Fruit fly (Drosophila melanogaster): ENCODE data around the gene TTLL1A.
A peak's percentile ranks its signal among the peaks of the same experiment; 100 is the strongest.

The TTLL1A gene

DNA sequence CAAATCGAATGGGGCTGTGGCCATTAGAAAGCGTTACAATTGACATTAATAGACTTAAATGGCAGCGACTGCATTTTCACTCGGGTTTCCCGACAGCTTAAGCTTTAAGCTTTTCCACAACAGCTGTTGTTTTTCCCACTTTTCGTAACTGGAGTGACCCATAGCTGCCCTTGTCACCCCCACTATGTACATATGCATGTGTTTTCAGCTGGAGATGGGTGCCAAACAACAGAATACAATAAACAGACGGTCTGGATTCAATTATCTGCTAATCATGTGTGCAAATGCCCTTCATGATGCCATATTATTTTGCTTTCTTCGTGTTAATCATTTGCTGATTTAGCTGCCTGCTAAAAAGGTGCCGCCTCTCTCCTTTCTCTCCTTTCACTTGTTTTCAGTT lies 18.9 kb downstream of the TTLL1A start:
- no peak for TF ChIP-seq CG4318 (GFP tag; optimal IDR thresholded peaks at IDR 0.05)
- no peak for TF ChIP-seq svp (GFP tag)
- no peak for TF ChIP-seq Sox102F (GFP tag; optimal IDR thresholded peaks at IDR 0.05)
- no peak for TF ChIP-seq Sox15 (GFP tag; optimal IDR thresholded peaks at IDR 0.05)
- TF ChIP-seq fkh (GFP tag; optimal IDR thresholded peaks at IDR 0.05), result no peak
- TF ChIP-seq CG11902 (GFP tag; optimal IDR thresholded peaks at IDR 0.05), result no peak
- TF ChIP-seq Ets96B (tag; optimal IDR thresholded peaks at IDR 0.05), result no peak
- no peak for TF ChIP-seq acj6 (GFP tag; optimal IDR thresholded peaks at IDR 0.05)
- no peak for TF ChIP-seq pdm3 (GFP tag; optimal IDR thresholded peaks at IDR 0.05)
- TF ChIP-seq lz (GFP tag; optimal IDR thresholded peaks at IDR 0.05), result no peak
- TF ChIP-seq CG6854 (GFP tag; optimal IDR thresholded peaks at IDR 0.05), result no peak
- TF ChIP-seq CG6792 (GFP tag; optimal IDR thresholded peaks at IDR 0.05), result no peak
- TF ChIP-seq fd85E (GFP tag; optimal IDR thresholded peaks at IDR 0.05), result no peak
- no peak for TF ChIP-seq cyc (GFP tag; optimal IDR thresholded peaks at IDR 0.05)
- no peak for TF ChIP-seq Eip78C (GFP tag)
- TF ChIP-seq CG6808 (GFP tag; optimal IDR thresholded peaks at IDR 0.05), result no peak

dm6 chrX:17181264-17182198 lies 20.9 kb downstream of the TTLL1A start:
- peak; percentile 23 for TF ChIP-seq CG3919 (GFP tag; optimal IDR thresholded peaks at IDR 0.05)
- peak; percentile 46 for TF ChIP-seq Blimp-1 (GFP tag; optimal IDR thresholded peaks at IDR 0.05)
- peak; percentile 37 for TF ChIP-seq achi (GFP tag; optimal IDR thresholded peaks at IDR 0.05)
- no peak for TF ChIP-seq Sox102F (GFP tag; optimal IDR thresholded peaks at IDR 0.05)
- TF ChIP-seq CG11294 (GFP tag; IDR thresholded peaks at IDR 0.05), result no peak
- TF ChIP-seq CG6792 (GFP tag; optimal IDR thresholded peaks at IDR 0.05), result peak; percentile 37
- peak; percentile 73 for TF ChIP-seq Eip78C (GFP tag)
- TF ChIP-seq Smox (GFP tag; optimal IDR thresholded peaks at IDR 0.05), result peak; percentile 33
- TF ChIP-seq net (GFP tag; optimal IDR thresholded peaks at IDR 0.05), result peak; percentile 12
- no peak for TF ChIP-seq ss (GFP tag; optimal IDR thresholded peaks at IDR 0.05)
- no peak for TF ChIP-seq CG1621 (tag; optimal IDR thresholded peaks at IDR 0.05)
- TF ChIP-seq Gug (GFP tag; IDR thresholded peaks at IDR 0.05), result no peak
- no peak for TF ChIP-seq Hr39 (GFP tag; optimal IDR thresholded peaks at IDR 0.05)
- peak; percentile 41 for TF ChIP-seq OdsH (GFP tag; optimal IDR thresholded peaks at IDR 0.05)
- TF ChIP-seq Ets21C (GFP tag; optimal IDR thresholded peaks at IDR 0.05), result no peak
- TF ChIP-seq spab (GFP tag; optimal IDR thresholded peaks at IDR 0.05), result no peak
- peak; percentile 58 for TF ChIP-seq CG8632 (GFP tag; optimal IDR thresholded peaks at IDR 0.05)
- no peak for TF ChIP-seq CG6854 (GFP tag; optimal IDR thresholded peaks at IDR 0.05)
- no peak for TF ChIP-seq CG4318 (GFP tag; optimal IDR thresholded peaks at IDR 0.05)
- peak; percentile 10 for TF ChIP-seq Hr4 (GFP tag; optimal IDR thresholded peaks at IDR 0.05)
- peak; percentile 53 for TF ChIP-seq CG32006 (GFP tag; optimal IDR thresholded peaks at IDR 0.05)
- peak; percentile 19 for TF ChIP-seq cyc (GFP tag; optimal IDR thresholded peaks at IDR 0.05)
- 0 out of 3 replicates have a peak, but pooled peaks have one; percentile 21 for TF ChIP-seq CG6163 (GFP tag; IDR thresholded peaks at IDR 0.05)
- TF ChIP-seq fd85E (GFP tag; optimal IDR thresholded peaks at IDR 0.05), result no peak
- no peak for TF ChIP-seq CG3032 (tag; optimal IDR thresholded peaks at IDR 0.05)
- no peak for TF ChIP-seq dac (GFP tag; optimal IDR thresholded peaks at IDR 0.05)
- no peak for TF ChIP-seq CG16779 (tag; optimal IDR thresholded peaks at IDR 0.05)
- no peak for TF ChIP-seq CG31627 (GFP tag; optimal IDR thresholded peaks at IDR 0.05)
- TF ChIP-seq Ets96B (tag; optimal IDR thresholded peaks at IDR 0.05), result no peak
- TF ChIP-seq CG15336 (GFP tag; IDR thresholded peaks at IDR 0.05), result peak; percentile 52; the same call in 1 of the 2 replicates
- no peak for TF ChIP-seq Eip93F (GFP tag; optimal IDR thresholded peaks at IDR 0.05)
- TF ChIP-seq CG8119 (GFP tag; IDR thresholded peaks at IDR 0.05), result peak; percentile 50; the same call in 2 of the 3 replicates
- TF ChIP-seq CG10631 (GFP tag; optimal IDR thresholded peaks at IDR 0.05), result peak; percentile 11
- TF ChIP-seq CG34406 (GFP tag; optimal IDR thresholded peaks at IDR 0.05), result peak; percentile 25
- no peak for TF ChIP-seq dsx (GFP tag; optimal IDR thresholded peaks at IDR 0.05; ENCODE audit: poor library complexity, severe bottlenecking)
- TF ChIP-seq topi (GFP tag; optimal IDR thresholded peaks at IDR 0.05), result peak; percentile 16
- TF ChIP-seq Sox14 (GFP tag; optimal IDR thresholded peaks at IDR 0.05), result no peak
- TF ChIP-seq Sox15 (GFP tag; optimal IDR thresholded peaks at IDR 0.05), result no peak
- no peak for TF ChIP-seq Hr38 (GFP tag; optimal IDR thresholded peaks at IDR 0.05)
- peak; percentile 48 for TF ChIP-seq esn (GFP tag; optimal IDR thresholded peaks at IDR 0.05)
- TF ChIP-seq pdm3 (GFP tag; optimal IDR thresholded peaks at IDR 0.05), result no peak

Measured in whole organism, prepupa.